Fruit fly (Drosophila melanogaster) whole organism, embryonic: ENCODE results near the gene Eaat2.

ENCODE experiments used
- Awh ChIP-seq: fragments of 200-800 bp; sonication (Bioruptor generic); IDR thresholded peaks from 2 replicates; pipeline ENCODE4, ENCODE4 v1.3.6; 2022; ENCODE audit warnings: missing biosample characterization, missing genetic modification characterization
- CG10267 ChIP-seq: fragments of 200-800 bp; sonication (Bioruptor generic); optimal IDR thresholded peaks from 2 replicates; lab custom pipeline; 2018; ENCODE audit warnings: missing biosample characterization, mild to moderate bottlenecking, missing genetic modification characterization, moderate library complexity
- CG11093 ChIP-seq: fragments of 200-800 bp; sonication (Bioruptor generic); IDR thresholded peaks from 3 replicates; pipeline ENCODE4 v1.3.6; 2022; ENCODE audit warnings: missing biosample characterization, missing genetic modification characterization
- CG11723 ChIP-seq: fragments of 200-800 bp; sonication (Bioruptor generic); optimal IDR thresholded peaks from 2 replicates; lab custom pipeline; 2017; ENCODE audit warnings: missing biosample characterization, mild to moderate bottlenecking, missing genetic modification characterization
- CG12659 ChIP-seq: fragments of 200-800 bp; sonication (Bioruptor generic); optimal IDR thresholded peaks from 3 replicates; lab custom pipeline; 2017; ENCODE audit warnings: mild to moderate bottlenecking, missing biosample characterization, missing genetic modification reagents, missing genetic modification characterization
- CG14441 ChIP-seq: fragments of 200-800 bp; sonication (Bioruptor generic); IDR thresholded peaks from 2 replicates; pipeline ENCODE4 v1.3.6; 2022; ENCODE audit warnings: missing biosample characterization, missing genetic modification characterization
- CG15073 ChIP-seq: fragments of 200-800 bp; sonication (Bioruptor generic); optimal IDR thresholded peaks from 2 replicates; lab custom pipeline; 2016; ENCODE audit warnings: missing biosample characterization, missing genetic modification characterization
- CG17361 ChIP-seq: fragments of 200-800 bp; sonication (Bioruptor generic); IDR thresholded peaks from 3 replicates; pipeline ENCODE4 v1.3.6; 2022; ENCODE audit warnings: missing biosample characterization, missing genetic modification characterization
- CG17568 ChIP-seq: fragments of 200-800 bp; sonication (Bioruptor generic); optimal IDR thresholded peaks from 2 replicates; lab custom pipeline; 2018; ENCODE audit warnings: missing biosample characterization, mild to moderate bottlenecking, missing genetic modification characterization, moderate library complexity
- CG1792 ChIP-seq: fragments of 200-800 bp; sonication (Bioruptor generic); optimal IDR thresholded peaks from 2 replicates; lab custom pipeline; 2016; ENCODE audit warnings: missing biosample characterization, missing genetic modification characterization
- CG1832 ChIP-seq: fragments of 200-800 bp; sonication (Bioruptor generic); optimal IDR thresholded peaks from 2 replicates; lab custom pipeline; 2017; ENCODE audit warnings: missing biosample characterization, mild to moderate bottlenecking, missing genetic modification characterization, inconsistent platforms
- CG18619 ChIP-seq: fragments of 200-800 bp; sonication (Bioruptor generic); optimal IDR thresholded peaks from 3 replicates; lab custom pipeline; 2017; ENCODE audit warnings: missing biosample characterization, mild to moderate bottlenecking, missing genetic modification characterization
- CG3407 ChIP-seq: fragments of 200-800 bp; sonication (Bioruptor generic); optimal IDR thresholded peaks from 2 replicates; lab custom pipeline; 2018; ENCODE audit warnings: missing biosample characterization, mild to moderate bottlenecking, missing genetic modification characterization
- CG34224 ChIP-seq: fragments of 200-800 bp; sonication (Bioruptor generic); IDR thresholded peaks from 3 replicates; pipeline ENCODE4 v1.3.6; 2022; ENCODE audit warnings: missing biosample characterization, missing genetic modification characterization; ENCODE audit not compliant: partially characterized antibody
- CG3995 ChIP-seq: fragments of 200-800 bp; sonication (Bioruptor generic); optimal IDR thresholded peaks from 3 replicates; lab custom pipeline; 2016; ENCODE audit warnings: missing biosample characterization, missing genetic modification characterization
- CG43689 ChIP-seq: fragments of 200-800 bp; sonication (Bioruptor generic); IDR thresholded peaks from 2 replicates; pipeline ENCODE4 v1.3.6; 2022; ENCODE audit warnings: missing biosample characterization, missing genetic modification characterization
- CG4424 ChIP-seq: fragments of 200-800 bp; sonication (Bioruptor generic); optimal IDR thresholded peaks from 3 replicates; lab custom pipeline; 2016; ENCODE audit warnings: missing biosample characterization, missing genetic modification characterization
- CG4820 ChIP-seq: fragments of 200-800 bp; sonication (Bioruptor generic); optimal IDR thresholded peaks from 3 replicates; lab custom pipeline; 2016; ENCODE audit warnings: missing biosample characterization, missing genetic modification characterization
- CG6654 ChIP-seq: fragments of 200-800 bp; sonication (Bioruptor generic); optimal IDR thresholded peaks from 2 replicates; lab custom pipeline; 2017; ENCODE audit warnings: missing biosample characterization, mild to moderate bottlenecking, missing genetic modification characterization
- CG8765 ChIP-seq: fragments of 200-800 bp; sonication (Bioruptor generic); IDR thresholded peaks from 2 replicates; pipeline ENCODE4 v1.3.6; 2022; ENCODE audit warnings: missing biosample characterization, missing genetic modification characterization
- CrebB ChIP-seq: fragments of 200-800 bp; sonication (Bioruptor generic); optimal IDR thresholded peaks from 3 replicates; lab custom pipeline; 2018; ENCODE audit warnings: missing biosample characterization, mild to moderate bottlenecking, missing genetic modification characterization
- Dad ChIP-seq: fragments of 200-800 bp; sonication (Bioruptor generic); optimal IDR thresholded peaks from 3 replicates; lab custom pipeline; 2016; ENCODE audit warnings: missing biosample characterization, missing genetic modification characterization
- Dp ChIP-seq: fragments of 200-800 bp; sonication (Bioruptor generic); optimal IDR thresholded peaks from 2 replicates; lab custom pipeline; 2018; ENCODE audit warnings: missing biosample characterization, mild to moderate bottlenecking, missing genetic modification characterization, moderate library complexity
- Fer2 ChIP-seq: fragments of 200-800 bp; sonication (Bioruptor generic); optimal IDR thresholded peaks from 2 replicates; lab custom pipeline; 2018; ENCODE audit warnings: missing biosample characterization, mild to moderate bottlenecking, missing genetic modification characterization, moderate library complexity
- HLH4C ChIP-seq: fragments of 200-800 bp; sonication (Bioruptor generic); IDR thresholded peaks from 3 replicates; pipeline ENCODE4 v1.3.6; 2022; ENCODE audit warnings: missing biosample characterization, missing genetic modification characterization; ENCODE audit not compliant: partially characterized antibody
- Hr51 ChIP-seq, 2 experiments: fragments of 200-800 bp; sonication (Bioruptor generic); optimal IDR thresholded peaks; 2 replicates in 1 of 2; 3 replicates in 1 of 2; lab custom pipeline; 2016 to 2018; ENCODE audit warnings: missing biosample characterization in 2 of 2, missing genetic modification characterization in 2 of 2, mild to moderate bottlenecking in 1 of 2, moderate library complexity in 1 of 2
- Lpt ChIP-seq: fragments of >200 bp; optimal IDR thresholded peaks from 2 replicates; lab custom pipeline; 2018; ENCODE audit warnings: missing biosample characterization, missing genetic modification characterization
- MESR4 ChIP-seq: fragments of 200-800 bp; sonication (Bioruptor generic); optimal IDR thresholded peaks from 2 replicates; lab custom pipeline; 2018; ENCODE audit warnings: missing biosample characterization, mild to moderate bottlenecking, missing genetic modification characterization, moderate library complexity
- Med ChIP-seq: fragments of 200-800 bp; sonication (Bioruptor generic); peaks from one replicate; lab custom pipeline; 2016; ENCODE audit warnings: missing biosample characterization, missing genetic modification characterization, mild to moderate bottlenecking, inconsistent platforms, moderate library complexity
- NK7.1 ChIP-seq: fragments of 200-800 bp; sonication (Bioruptor generic); optimal IDR thresholded peaks from 3 replicates; lab custom pipeline; 2016; ENCODE audit warnings: missing biosample characterization, missing genetic modification characterization
- Nf-YB ChIP-seq: fragments of 200-800 bp; sonication (Bioruptor generic); optimal IDR thresholded peaks from 3 replicates; lab custom pipeline; 2019; ENCODE audit warnings: missing biosample characterization, mild to moderate bottlenecking, missing genetic modification characterization, moderate library complexity
- Rx ChIP-seq: fragments of 200-800 bp; sonication (Bioruptor generic); IDR thresholded peaks from 2 replicates; pipeline ENCODE4 v1.3.6; 2022; ENCODE audit warnings: missing biosample characterization, missing genetic modification characterization
- Ssrp ChIP-seq: fragments of 200-800 bp; sonication (Bioruptor generic); optimal IDR thresholded peaks from 2 replicates; lab custom pipeline; 2018; ENCODE audit warnings: missing biosample characterization, mild to moderate bottlenecking, missing genetic modification characterization, moderate library complexity
- ac ChIP-seq: fragments of 200-800 bp; sonication (Bioruptor generic); optimal IDR thresholded peaks from 3 replicates; lab custom pipeline; 2017; ENCODE audit warnings: missing biosample characterization, mild to moderate bottlenecking, missing genetic modification characterization
- cas ChIP-seq: fragments of 200-800 bp; sonication (Bioruptor generic); IDR thresholded peaks from 2 replicates; pipeline ENCODE4 v1.3.6; 2022; ENCODE audit warnings: missing biosample characterization, missing genetic modification characterization
- chinmo ChIP-seq: fragments of 200-800 bp; sonication (Bioruptor generic); IDR thresholded peaks from 4 replicates; pipeline ENCODE4 v1.3.6; 2022; ENCODE audit warnings: missing biosample characterization, missing genetic modification characterization; ENCODE audit not compliant: partially characterized antibody
- corto ChIP-seq: fragments of 200-800 bp; sonication (Bioruptor generic); optimal IDR thresholded peaks from 2 replicates; lab custom pipeline; 2016; ENCODE audit warnings: missing biosample characterization, mild to moderate bottlenecking, missing genetic modification characterization, moderate library complexity
- crol ChIP-seq: fragments of 200-800 bp; sonication (Bioruptor generic); IDR thresholded peaks from 2 replicates; pipeline ENCODE4 v1.3.6; 2022; ENCODE audit warnings: missing biosample characterization, missing genetic modification characterization
- dan ChIP-seq: fragments of 200-800 bp; sonication (Bioruptor generic); IDR thresholded peaks from 2 replicates; pipeline ENCODE4 v1.3.6; 2022; ENCODE audit warnings: missing biosample characterization, missing genetic modification characterization
- en ChIP-seq: fragments of 200-800 bp; sonication (Bioruptor generic); optimal IDR thresholded peaks from 2 replicates; lab custom pipeline; 2016; ENCODE audit warnings: missing biosample characterization, missing genetic modification characterization
- fd64A ChIP-seq: fragments of 200-800 bp; sonication (Bioruptor generic); optimal IDR thresholded peaks from 3 replicates; lab custom pipeline; 2018; ENCODE audit warnings: missing biosample characterization, mild to moderate bottlenecking, missing genetic modification characterization
- ftz-f1 ChIP-seq: fragments of 200-800 bp; sonication (Bioruptor generic); optimal IDR thresholded peaks from 2 replicates; lab custom pipeline; 2016; ENCODE audit warnings: missing biosample characterization, missing genetic modification characterization
- fu2 ChIP-seq: fragments of 200-800 bp; sonication (Bioruptor generic); optimal IDR thresholded peaks from 2 replicates; lab custom pipeline; 2016; ENCODE audit warnings: missing biosample characterization, missing genetic modification characterization
- gt ChIP-seq: fragments of 200-800 bp; sonication (Bioruptor generic); IDR thresholded peaks from 2 replicates; pipeline ENCODE4 v1.3.6; 2022; ENCODE audit warnings: missing biosample characterization, missing genetic modification characterization
- ind ChIP-seq: fragments of 200-800 bp; sonication (Bioruptor generic); optimal IDR thresholded peaks from 3 replicates; lab custom pipeline; 2016; ENCODE audit warnings: missing biosample characterization, missing genetic modification characterization
- knrl ChIP-seq: fragments of 200-800 bp; sonication (Bioruptor generic); IDR thresholded peaks from 3 replicates; pipeline ENCODE4 v1.3.6; 2022; ENCODE audit warnings: missing biosample characterization, missing genetic modification characterization; ENCODE audit not compliant: partially characterized antibody
- lmd ChIP-seq: fragments of 200-800 bp; sonication (Bioruptor generic); IDR thresholded peaks from 2 replicates; pipeline ENCODE4 v1.3.6; 2022; ENCODE audit warnings: missing biosample characterization, missing genetic modification characterization
- nmo ChIP-seq: fragments of 200-800 bp; sonication (Bioruptor generic); optimal IDR thresholded peaks from 2 replicates; lab custom pipeline; 2018; ENCODE audit warnings: missing biosample characterization, mild to moderate bottlenecking, missing genetic modification characterization, moderate library complexity
- peb ChIP-seq: fragments of 200-800 bp; sonication (Bioruptor generic); IDR thresholded peaks from 2 replicates; pipeline ENCODE4 v1.3.6; 2022; ENCODE audit warnings: missing biosample characterization, missing genetic modification characterization
- z ChIP-seq: fragments of 200-800 bp; sonication (Bioruptor generic); IDR thresholded peaks from 3 replicates; pipeline ENCODE4 v1.3.6; 2022; ENCODE audit warnings: missing biosample characterization, missing genetic modification characterization
- zf30C ChIP-seq: fragments of 200-800 bp; sonication (Bioruptor generic); optimal IDR thresholded peaks from 3 replicates; lab custom pipeline; 2018; ENCODE audit warnings: missing biosample characterization, mild to moderate bottlenecking, missing genetic modification characterization

The Eaat2 gene

DNA sequence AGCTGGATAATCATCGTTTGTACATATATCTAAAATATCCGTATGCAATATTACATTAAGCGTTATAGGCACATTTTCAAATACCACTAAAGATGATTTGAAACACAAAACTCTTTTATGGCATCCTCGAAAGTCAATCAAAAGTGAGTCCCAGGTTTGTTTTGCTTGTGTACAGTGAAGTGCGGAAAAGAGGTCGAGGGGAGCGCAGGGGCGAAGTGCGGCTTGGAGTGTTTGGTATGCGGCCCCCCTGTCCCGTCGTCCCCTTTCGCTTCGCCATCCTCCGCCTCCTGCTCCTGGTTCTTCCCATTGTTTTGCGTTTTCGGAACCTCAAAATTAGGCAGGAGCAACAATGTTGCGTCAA, 28.7 kb downstream of the Eaat2 start (continued):
- TF ChIP-seq fd64A (GFP tag; lab: Kevin White, UChicago) (peak; percentile 69), gt (GFP tag; lab: Robert Waterston, UW) (peak; percentile 34; the same call in 1 of the 2 replicates), Ssrp (peak; percentile 86), z (GFP tag; lab: Robert Waterston, UW) (no peak), CG4424 (GFP tag; lab: Kevin White, UChicago) (peak; percentile 90), knrl (GFP tag; lab: Robert Waterston, UW) (no peak), Fer2 (tag; lab: Kevin White, UChicago) (no peak), CG11723 (GFP tag; lab: Kevin White, UChicago) (peak; percentile 69), en (GFP tag; lab: Kevin White, UChicago) (peak; percentile 75), CrebB (peak; percentile 51), crol (peak; percentile 98), CG1832 (GFP tag; lab: Kevin White, UChicago) (no peak), ftz-f1 (GFP tag; lab: Kevin White, UChicago) (no peak), Dp (GFP tag; lab: Kevin White, UChicago) (no peak), chinmo (GFP tag; lab: Robert Waterston, UW) (no peak), CG18619 (GFP tag; lab: Kevin White, UChicago) (peak; percentile 72), nmo (GFP tag; lab: Kevin White, UChicago) (peak; percentile 91), ac (peak; percentile 44), Nf-YB (GFP tag; lab: Kevin White, UChicago) (peak; percentile 66), CG15073 (GFP tag; lab: Kevin White, UChicago) (peak; percentile 44), NK7.1 (GFP tag; lab: Kevin White, UChicago) (peak; percentile 75), corto (peak; percentile 94), HLH4C (GFP tag; lab: Robert Waterston, UW) (no peak), Dad (peak; percentile 75), CG1792 (peak; percentile 73), CG12659 (GFP tag; lab: Kevin White, UChicago) (peak; percentile 70), CG34224 (no peak), CG8765 (GFP tag; lab: Robert Waterston, UW) (peak; percentile 44; the same call in 1 of the 2 replicates), CG10267 (tag; lab: Kevin White, UChicago) (peak; percentile 85), CG11093 (peak; percentile 89), dan (GFP tag; lab: Robert Waterston, UW) (0 out of 2 replicates have a peak, but pooled peaks have one; percentile 33), CG3407 (GFP tag; lab: Kevin White, UChicago) (peak; percentile 89), Hr51 (GFP tag; optimal IDR thresholded peaks at IDR 0.05; lab: Kevin White, UChicago) (peak; percentile 76 to 86), CG3995 (no peak), CG6654 (GFP tag; lab: Kevin White, UChicago) (peak; percentile 55), Rx (GFP tag; lab: Robert Waterston, UW) (peak; percentile 83), CG17568 (GFP tag; lab: Kevin White, UChicago) (peak; percentile 40), MESR4 (GFP tag; lab: Kevin White, UChicago) (peak; percentile 29), ind (GFP tag; lab: Kevin White, UChicago) (peak; percentile 76), CG43689 (peak; percentile 51; the same call in 1 of the 2 replicates), cas (GFP tag; lab: Robert Waterston, UW) (no peak), Awh (GFP tag; lab: Robert Waterston, UW) (peak; percentile 87), fu2 (GFP tag; lab: Kevin White, UChicago) (peak; percentile 55), Lpt (GFP tag; lab: Kevin White, UChicago) (no peak), CG17361 (GFP tag; lab: Robert Waterston, UW) (peak; percentile 85), CG14441 (peak; percentile 78), CG4820 (GFP tag; lab: Kevin White, UChicago) (peak; percentile 87), peb (peak; percentile 78), lmd (GFP tag; lab: Robert Waterston, UW) (peak; percentile 86), Med (GFP tag; lab: Kevin White, UChicago) (peak; percentile 97), zf30C (peak; percentile 96)
